Fruit fly (Drosophila melanogaster) whole organism, adult: ENCODE results near the gene Herp.

Source experiments
- CG11617 ChIP-seq: fragments of 200-800 bp; sonication (Bioruptor generic); optimal IDR thresholded peaks from 2 replicates; lab custom pipeline; 2017; ENCODE audit warnings: mild to moderate bottlenecking, missing biosample characterization, missing genetic modification reagents, missing genetic modification characterization
- CG12768 ChIP-seq: fragments of 200-800 bp; sonication (Bioruptor generic); optimal IDR thresholded peaks from 2 replicates; lab custom pipeline; 2017; ENCODE audit warnings: missing biosample characterization, missing genetic modification characterization, mild to moderate bottlenecking, moderate library complexity, missing genetic modification reagents
- CG14711 ChIP-seq: fragments of 200-800 bp; sonication (Bioruptor generic); optimal IDR thresholded peaks from 2 replicates; lab custom pipeline; 2018; ENCODE audit warnings: missing biosample characterization, mild to moderate bottlenecking, missing genetic modification characterization, moderate library complexity
- CG1620 ChIP-seq: fragments of 200-800 bp; sonication (Bioruptor generic); optimal IDR thresholded peaks from 2 replicates; lab custom pipeline; 2016; ENCODE audit warnings: missing biosample characterization, missing genetic modification characterization
- CG33017 ChIP-seq: fragments of 200-800 bp; sonication (Bioruptor generic); optimal IDR thresholded peaks from 2 replicates; lab custom pipeline; 2018; ENCODE audit warnings: missing biosample characterization, mild to moderate bottlenecking, missing genetic modification characterization, moderate library complexity
- CG5204 ChIP-seq: fragments of 200-800 bp; sonication (Bioruptor generic); optimal IDR thresholded peaks from 2 replicates; lab custom pipeline; 2016; ENCODE audit warnings: missing biosample characterization, missing genetic modification characterization
- CG7045 ChIP-seq: fragments of 200-800 bp; sonication (Bioruptor generic); optimal IDR thresholded peaks from 2 replicates; lab custom pipeline; 2017; ENCODE audit warnings: missing biosample characterization, mild to moderate bottlenecking, missing genetic modification characterization
- CG7101 ChIP-seq: fragments of 200-800 bp; sonication (Bioruptor generic); optimal IDR thresholded peaks from 2 replicates; lab custom pipeline; 2018; ENCODE audit warnings: missing biosample characterization, mild to moderate bottlenecking, missing genetic modification characterization, moderate library complexity
- Clk ChIP-seq: fragments of 200-800 bp; sonication (Bioruptor generic); optimal IDR thresholded peaks from 2 replicates; lab custom pipeline; 2017; ENCODE audit warnings: missing biosample characterization, missing genetic modification characterization
- Crg-1 ChIP-seq: fragments of 200-800 bp; sonication (Bioruptor generic); optimal IDR thresholded peaks from 2 replicates; lab custom pipeline; 2016; ENCODE audit warnings: missing biosample characterization, missing genetic modification characterization
- Hr96 ChIP-seq: fragments of 200-800 bp; sonication (Bioruptor generic); optimal IDR thresholded peaks from 2 replicates; lab custom pipeline; 2016; ENCODE audit warnings: missing biosample characterization, missing genetic modification characterization
- Mnt ChIP-seq: fragments of 200-800 bp; sonication (Bioruptor generic); optimal IDR thresholded peaks from 2 replicates; lab custom pipeline; 2016; ENCODE audit warnings: missing biosample characterization, mild to moderate bottlenecking, missing genetic modification characterization
- bab1 ChIP-seq: fragments of 200-800 bp; sonication (Bioruptor generic); optimal IDR thresholded peaks from 3 replicates; lab custom pipeline; 2019; ENCODE audit warnings: missing biosample characterization, mild to moderate bottlenecking, missing genetic modification characterization, moderate library complexity
- cic ChIP-seq: fragments of 200-800 bp; sonication (Bioruptor generic); optimal IDR thresholded peaks from 2 replicates; lab custom pipeline; 2017; ENCODE audit warnings: missing biosample characterization, mild to moderate bottlenecking, missing genetic modification characterization, moderate library complexity
- cnc ChIP-seq, 2 experiments: fragments of >200 bp; optimal IDR thresholded peaks; 2 replicates each; lab custom pipeline; 2017
- kay ChIP-seq: fragments of 200-800 bp; sonication (Bioruptor generic); peaks from one replicate; lab custom pipeline; 2016; ENCODE audit warnings: missing biosample characterization, missing genetic modification characterization, borderline replicate concordance
- ovo ChIP-seq: fragments of 200-800 bp; sonication (Bioruptor generic); optimal IDR thresholded peaks from 2 replicates; lab custom pipeline; 2016; ENCODE audit warnings: missing biosample characterization, missing genetic modification characterization
- pad ChIP-seq: fragments of 200-800 bp; sonication (Bioruptor generic); optimal IDR thresholded peaks from 3 replicates; lab custom pipeline; 2017; ENCODE audit warnings: missing biosample characterization, missing genetic modification characterization, mild to moderate bottlenecking, moderate library complexity, missing genetic modification reagents
- tj ChIP-seq: fragments of 200-800 bp; sonication (Bioruptor generic); optimal IDR thresholded peaks from 3 replicates; lab custom pipeline; 2017; ENCODE audit warnings: missing biosample characterization, mild to moderate bottlenecking, missing genetic modification characterization, moderate library complexity
- toe ChIP-seq: fragments of 200-800 bp; sonication (Bioruptor generic); optimal IDR thresholded peaks from 2 replicates; lab custom pipeline; 2016; ENCODE audit warnings: missing biosample characterization, missing genetic modification characterization

Herp gene

dm6 chr2L:7753874-7754273 lies 46.0 kb downstream of the Herp start, which contains the start of gene CG46025:
CG46025 (plus strand) TSS chr2L:7754174.
- no peak for TF ChIP-seq Hr96 (GFP tag; lab: Kevin White, UChicago)
- TF ChIP-seq CG12768 (GFP tag; lab: Kevin White, UChicago): no peak
- no peak for TF ChIP-seq CG14711 (tag; lab: Kevin White, UChicago)
- no peak for TF ChIP-seq CG33017 (tag; lab: Kevin White, UChicago)
- TF ChIP-seq ovo (GFP tag; lab: Kevin White, UChicago): no peak
- no peak for TF ChIP-seq cnc (optimal IDR thresholded peaks at IDR 0.05; lab: Kevin White, UChicago)
- no peak for TF ChIP-seq CG5204 (GFP tag; lab: Kevin White, UChicago)
- no peak for TF ChIP-seq CG7045 (GFP tag; lab: Kevin White, UChicago)
- TF ChIP-seq tj (GFP tag; lab: Kevin White, UChicago): no peak
- TF ChIP-seq kay (GFP tag; lab: Kevin White, UChicago): no peak
- TF ChIP-seq cic (GFP tag; lab: Kevin White, UChicago): no peak
- no peak for TF ChIP-seq bab1

dm6 chr2L:7753086-7753485 lies 46.8 kb downstream of the Herp start, which contains the start of gene CG7203:
CG7203 (minus strand) TSS chr2L:7753186.
- TF ChIP-seq cnc (optimal IDR thresholded peaks at IDR 0.05; lab: Kevin White, UChicago): no peak
- TF ChIP-seq CG5204 (GFP tag; lab: Kevin White, UChicago): no peak
- TF ChIP-seq pad (GFP tag; lab: Kevin White, UChicago): no peak
- TF ChIP-seq cic (GFP tag; lab: Kevin White, UChicago): no peak
- no peak for TF ChIP-seq CG12768 (GFP tag; lab: Kevin White, UChicago)
- no peak for TF ChIP-seq kay (GFP tag; lab: Kevin White, UChicago)
- TF ChIP-seq CG1620 (GFP tag; lab: Kevin White, UChicago): no peak
- no peak for TF ChIP-seq CG11617
- TF ChIP-seq Hr96 (GFP tag; lab: Kevin White, UChicago): no peak
- TF ChIP-seq Clk (GFP tag; lab: Kevin White, UChicago): no peak
- no peak for TF ChIP-seq CG7045 (GFP tag; lab: Kevin White, UChicago)
- TF ChIP-seq tj (GFP tag; lab: Kevin White, UChicago): no peak
- no peak for TF ChIP-seq bab1
- TF ChIP-seq toe (GFP tag; lab: Kevin White, UChicago): no peak
- no peak for TF ChIP-seq CG33017 (tag; lab: Kevin White, UChicago)
- TF ChIP-seq CG7101: no peak
- no peak for TF ChIP-seq Crg-1 (GFP tag; lab: Kevin White, UChicago)

DNA sequence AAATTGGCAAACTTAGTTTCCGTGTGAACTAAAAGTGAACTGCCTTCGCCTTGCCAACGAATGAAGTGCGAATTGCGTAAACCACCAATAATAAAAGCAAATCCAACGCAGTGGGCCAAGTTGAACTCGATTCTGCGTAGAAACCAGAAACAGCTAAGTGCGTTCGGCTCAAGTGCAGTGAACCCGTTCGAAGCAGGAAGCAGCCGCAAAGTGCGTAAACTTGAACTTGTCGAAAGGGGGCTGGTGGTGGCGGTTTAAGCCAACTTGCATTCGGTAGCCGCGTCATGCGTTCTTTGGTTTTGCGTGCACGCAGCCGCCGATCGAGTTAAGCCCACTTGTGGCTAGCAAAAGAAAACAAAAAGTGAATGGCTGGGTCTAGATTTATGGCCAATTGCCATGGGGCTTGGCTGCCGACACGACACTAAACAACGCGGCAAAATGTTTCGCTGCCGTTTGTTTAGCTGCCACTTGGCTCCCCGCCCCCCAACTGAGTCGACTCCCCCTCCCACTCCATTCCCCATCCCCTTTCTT lies 49.2 kb downstream of the Herp start:
- TF ChIP-seq Crg-1 (GFP tag; lab: Kevin White, UChicago) (no peak), pad (GFP tag; lab: Kevin White, UChicago) (no peak), CG12768 (GFP tag; lab: Kevin White, UChicago) (no peak), CG14711 (tag; lab: Kevin White, UChicago) (no peak), CG11617 (no peak), tj (GFP tag; lab: Kevin White, UChicago) (no peak), Clk (GFP tag; lab: Kevin White, UChicago) (no peak), CG7101 (no peak), Mnt (no peak), CG5204 (GFP tag; lab: Kevin White, UChicago) (no peak), cic (GFP tag; lab: Kevin White, UChicago) (no peak), toe (GFP tag; lab: Kevin White, UChicago) (no peak), Hr96 (GFP tag; lab: Kevin White, UChicago) (no peak), kay (GFP tag; lab: Kevin White, UChicago) (no peak), CG33017 (tag; lab: Kevin White, UChicago) (no peak), ovo (GFP tag; lab: Kevin White, UChicago) (no peak)

DNA sequence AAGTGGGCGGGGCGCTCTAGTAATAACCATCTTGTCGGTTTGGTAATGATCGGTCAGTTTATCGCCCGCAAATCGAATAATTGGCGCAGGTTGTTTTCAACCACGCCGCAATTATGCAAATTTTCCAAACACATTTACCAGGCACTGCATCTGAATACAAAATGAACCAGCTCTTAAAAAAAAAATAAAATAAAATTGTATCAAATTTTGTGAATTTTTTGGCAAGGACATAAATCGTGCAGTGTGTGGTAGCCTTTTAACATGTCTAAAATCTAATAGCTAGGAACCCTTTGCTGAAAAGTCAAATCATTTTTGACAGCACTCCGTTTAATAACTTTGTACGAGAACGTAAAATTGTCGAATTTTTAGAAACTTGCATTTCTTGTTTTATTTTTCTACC lies 52.9 kb downstream of the Herp start, which contains the start of gene ATPsynGL:
Gene ATPsynGL, plus strand, starts transcription at position 301 of the 400 bp plus-strand sequence.
- TF ChIP-seq CG5204 (GFP tag; lab: Kevin White, UChicago) (no peak), cnc (optimal IDR thresholded peaks at IDR 0.05; lab: Kevin White, UChicago) (no peak), cic (GFP tag; lab: Kevin White, UChicago) (no peak), ovo (GFP tag; lab: Kevin White, UChicago) (no peak), CG14711 (tag; lab: Kevin White, UChicago) (no peak), pad (GFP tag; lab: Kevin White, UChicago) (no peak), toe (GFP tag; lab: Kevin White, UChicago) (no peak), CG7101 (no peak), tj (GFP tag; lab: Kevin White, UChicago) (no peak), Mnt (no peak), kay (GFP tag; lab: Kevin White, UChicago) (no peak), CG7045 (GFP tag; lab: Kevin White, UChicago) (no peak), CG1620 (GFP tag; lab: Kevin White, UChicago) (no peak), CG33017 (tag; lab: Kevin White, UChicago) (no peak), Crg-1 (GFP tag; lab: Kevin White, UChicago) (no peak), bab1 (no peak), CG11617 (no peak), Hr96 (GFP tag; lab: Kevin White, UChicago) (no peak), CG12768 (GFP tag; lab: Kevin White, UChicago) (no peak)
